Worm (Caenorhabditis elegans) whole organism, mixed stage, embryonic: ENCODE measurements around the gene C27D6.1.

ENCODE experiments used
- elt-1 ChIP-seq: sonication (generic microtip); optimal IDR thresholded peaks from 2 replicates; lab custom pipeline; 2017; ENCODE audit warnings: missing genetic modification characterization, mild to moderate bottlenecking, missing compliant biosample characterization, antibody characterized with exemption, moderate library complexity, borderline replicate concordance; ENCODE audit not compliant: insufficient read depth
- elt-3 ChIP-seq: fragments of 150-350 bp; optimal IDR thresholded peaks from 2 replicates; lab custom pipeline; 2014; ENCODE audit warnings: missing biosample characterization, missing genetic modification characterization
- lin-13 ChIP-seq: fragments of 150-350 bp; optimal IDR thresholded peaks from 2 replicates; lab custom pipeline; 2014; ENCODE audit warnings: missing biosample characterization, missing genetic modification characterization
- nhr-12 ChIP-seq: fragments of 150-350 bp; optimal IDR thresholded peaks from 2 replicates; lab custom pipeline; 2014; ENCODE audit warnings: missing biosample characterization, missing genetic modification characterization
- snpc-4 ChIP-seq: fragments of 150-350 bp; optimal IDR thresholded peaks from 2 replicates; lab custom pipeline; 2014; ENCODE audit warnings: missing biosample characterization, missing genetic modification characterization

DNA sequence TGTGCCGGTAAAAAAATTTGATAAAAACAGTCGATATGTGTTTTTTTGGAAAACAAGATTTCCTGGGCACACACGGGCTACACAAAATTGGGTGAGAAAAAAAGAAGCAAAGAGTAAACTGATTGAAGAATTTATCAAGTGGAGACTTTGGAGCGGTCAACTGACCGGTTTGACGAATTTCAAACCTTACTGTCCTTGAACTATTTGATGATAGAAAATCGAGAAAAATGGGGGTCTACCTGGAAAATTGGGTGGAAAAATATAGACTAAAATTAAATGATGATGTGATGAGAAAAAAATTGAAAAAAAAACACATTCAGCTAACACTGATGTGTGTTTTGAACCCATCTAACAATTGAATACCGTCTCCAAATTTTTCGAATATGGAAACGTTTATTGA is 38.3 kb downstream of the C27D6.1 start, which contains the start of gene C34F11.8:
- TF ChIP-seq nhr-12 (tag; lab: Kevin White, UChicago) (no peak), snpc-4 (tag; lab: Kevin White, UChicago) (no peak), elt-1 (tag; lab: Kevin White, UChicago) (no peak), elt-3 (tag; lab: Kevin White, UChicago) (no peak), lin-13 (tag; lab: Kevin White, UChicago) (no peak)
